Fruit fly (Drosophila melanogaster) whole organism, embryonic: ENCODE measurements around the gene CAH3.

Experiments
- Ada2b ChIP-seq: fragments of 200-800 bp; sonication (Bioruptor generic); IDR thresholded peaks from 2 replicates; pipeline ENCODE4 v1.3.6; 2022; ENCODE audit warnings: missing biosample characterization, missing genetic modification characterization
- Bgb ChIP-seq: fragments of 200-800 bp; sonication (Bioruptor generic); IDR thresholded peaks from 2 replicates; pipeline ENCODE4 v1.3.6; 2022; ENCODE audit warnings: missing biosample characterization, missing genetic modification characterization; ENCODE audit not compliant: partially characterized antibody
- CG12071 ChIP-seq: fragments of 200-800 bp; sonication (Bioruptor generic); optimal IDR thresholded peaks from 3 replicates; lab custom pipeline; 2018; ENCODE audit warnings: missing biosample characterization, mild to moderate bottlenecking, missing genetic modification characterization
- CG12155 ChIP-seq: fragments of 200-800 bp; sonication (Bioruptor generic); optimal IDR thresholded peaks from 3 replicates; lab custom pipeline; 2016; ENCODE audit warnings: missing biosample characterization, missing genetic modification characterization
- CG1233 ChIP-seq: fragments of 200-800 bp; sonication (Bioruptor generic); optimal IDR thresholded peaks from 4 replicates; lab custom pipeline; 2018; ENCODE audit warnings: missing biosample characterization, mild to moderate bottlenecking, missing genetic modification characterization
- CG14860 ChIP-seq: fragments of 200-800 bp; sonication (Bioruptor generic); IDR thresholded peaks from 3 replicates; pipeline ENCODE4 v1.3.6; 2022; ENCODE audit warnings: missing biosample characterization, missing genetic modification characterization; ENCODE audit not compliant: partially characterized antibody
- CG16813 ChIP-seq: fragments of 200-800 bp; sonication (Bioruptor generic); IDR thresholded peaks from 3 replicates; pipeline ENCODE4 v1.3.6; 2022; ENCODE audit warnings: missing biosample characterization, missing genetic modification characterization; ENCODE audit not compliant: partially characterized antibody
- CG16815 ChIP-seq: fragments of 200-800 bp; sonication (Bioruptor generic); optimal IDR thresholded peaks from 3 replicates; lab custom pipeline; 2017; ENCODE audit warnings: missing biosample characterization, mild to moderate bottlenecking, missing genetic modification characterization
- CG17802 ChIP-seq: fragments of 200-800 bp; sonication (Bioruptor generic); optimal IDR thresholded peaks from 2 replicates; lab custom pipeline; 2018; ENCODE audit warnings: missing biosample characterization, mild to moderate bottlenecking, missing genetic modification characterization, moderate library complexity
- CG17912 ChIP-seq: fragments of 200-800 bp; sonication (Bioruptor generic); optimal IDR thresholded peaks from 2 replicates; lab custom pipeline; 2018; ENCODE audit warnings: missing biosample characterization, mild to moderate bottlenecking, missing genetic modification characterization
- CG18011 ChIP-seq: fragments of 200-800 bp; sonication (Bioruptor generic); optimal IDR thresholded peaks from 2 replicates; lab custom pipeline; 2017; ENCODE audit warnings: missing biosample characterization, missing genetic modification characterization, mild to moderate bottlenecking, moderate library complexity, missing genotype
- CG18599 ChIP-seq: fragments of 200-800 bp; sonication (Bioruptor generic); optimal IDR thresholded peaks from 3 replicates; lab custom pipeline; 2017; ENCODE audit warnings: missing biosample characterization, missing genetic modification characterization, mild to moderate bottlenecking, moderate library complexity, missing genetic modification reagents
- CG2875 ChIP-seq: fragments of 200-800 bp; sonication (Bioruptor generic); optimal IDR thresholded peaks from 2 replicates; lab custom pipeline; 2017; ENCODE audit warnings: missing biosample characterization, mild to moderate bottlenecking, missing genetic modification characterization, missing genetic modification reagents
- CG32532 ChIP-seq: fragments of 200-800 bp; sonication (Bioruptor generic); IDR thresholded peaks from 2 replicates; pipeline ENCODE4 v1.3.6; 2022; ENCODE audit warnings: missing biosample characterization, missing genetic modification characterization
- CG33557 ChIP-seq: fragments of 200-800 bp; sonication (Bioruptor generic); optimal IDR thresholded peaks from 2 replicates; lab custom pipeline; 2019; ENCODE audit warnings: missing biosample characterization, mild to moderate bottlenecking, missing genetic modification characterization, moderate library complexity
- CG34224 ChIP-seq: fragments of 200-800 bp; sonication (Bioruptor generic); IDR thresholded peaks from 3 replicates; pipeline ENCODE4 v1.3.6; 2022; ENCODE audit warnings: missing biosample characterization, missing genetic modification characterization; ENCODE audit not compliant: partially characterized antibody
- CG5245 ChIP-seq: fragments of 200-800 bp; sonication (Bioruptor generic); optimal IDR thresholded peaks from 3 replicates; lab custom pipeline; 2016; ENCODE audit warnings: missing biosample characterization, missing genetic modification characterization
- CG7357 ChIP-seq: fragments of 200-800 bp; sonication (Bioruptor generic); IDR thresholded peaks from 3 replicates; pipeline ENCODE4 v1.3.6; 2022; ENCODE audit warnings: missing biosample characterization, missing genetic modification characterization
- CG8924 ChIP-seq: fragments of 200-800 bp; optimal IDR thresholded peaks from 3 replicates; lab custom pipeline; 2019; ENCODE audit warnings: missing biosample characterization, mild to moderate bottlenecking, missing genetic modification characterization, moderate library complexity
- CG9817 ChIP-seq: fragments of 200-800 bp; sonication (Bioruptor generic); optimal IDR thresholded peaks from 2 replicates; lab custom pipeline; 2018; ENCODE audit warnings: missing biosample characterization, mild to moderate bottlenecking, missing genetic modification characterization, moderate library complexity
- CG9932 ChIP-seq: fragments of 200-800 bp; sonication (Bioruptor generic); IDR thresholded peaks from 2 replicates; pipeline ENCODE4 v1.3.6; 2022; ENCODE audit warnings: missing biosample characterization, missing genetic modification characterization
- Doc2 ChIP-seq: fragments of 200-800 bp; sonication (Bioruptor generic); IDR thresholded peaks from 2 replicates; pipeline ENCODE4 v1.3.6; 2022; ENCODE audit warnings: missing biosample characterization, missing genetic modification characterization
- Ets97D ChIP-seq: fragments of 200-800 bp; sonication (Bioruptor generic); optimal IDR thresholded peaks from 3 replicates; lab custom pipeline; 2016; ENCODE audit warnings: missing biosample characterization, missing genetic modification characterization
- Fer2 ChIP-seq: fragments of 200-800 bp; sonication (Bioruptor generic); optimal IDR thresholded peaks from 2 replicates; lab custom pipeline; 2018; ENCODE audit warnings: missing biosample characterization, mild to moderate bottlenecking, missing genetic modification characterization, moderate library complexity
- Gsc ChIP-seq: fragments of 200-800 bp; sonication (Bioruptor generic); IDR thresholded peaks from 2 replicates; pipeline ENCODE4 v1.3.6; 2022; ENCODE audit warnings: missing biosample characterization, missing genetic modification characterization
- Hr39 ChIP-seq: fragments of >200 bp; optimal IDR thresholded peaks from 2 replicates; lab custom pipeline; 2017
- Mrtf ChIP-seq: fragments of 200-800 bp; sonication (Bioruptor generic); IDR thresholded peaks from 3 replicates; pipeline ENCODE4 v1.3.6; 2022; ENCODE audit warnings: missing biosample characterization, missing genetic modification characterization
- Optix ChIP-seq: fragments of 200-800 bp; sonication (Bioruptor generic); IDR thresholded peaks from 3 replicates; pipeline ENCODE4 v1.3.6; 2022; ENCODE audit warnings: missing biosample characterization, missing genetic modification characterization
- Spps ChIP-seq: fragments of 200-800 bp; sonication (Bioruptor generic); optimal IDR thresholded peaks from 2 replicates; lab custom pipeline; 2018; ENCODE audit warnings: missing biosample characterization, mild to moderate bottlenecking, missing genetic modification characterization
- Vsx1 ChIP-seq: fragments of 200-800 bp; sonication (Bioruptor generic); optimal IDR thresholded peaks from 2 replicates; lab custom pipeline; 2017; ENCODE audit warnings: missing biosample characterization, mild to moderate bottlenecking, missing genetic modification characterization, missing genetic modification reagents
- al ChIP-seq: fragments of 200-800 bp; sonication (Bioruptor generic); IDR thresholded peaks from 2 replicates; pipeline ENCODE4 v1.3.6; 2022; ENCODE audit warnings: missing biosample characterization, missing genetic modification characterization
- bowl ChIP-seq: fragments of 200-800 bp; sonication (Bioruptor generic); IDR thresholded peaks from 2 replicates; pipeline ENCODE4 v1.3.6; 2022; ENCODE audit warnings: missing biosample characterization, missing genetic modification characterization
- crol ChIP-seq: fragments of 200-800 bp; sonication (Bioruptor generic); IDR thresholded peaks from 2 replicates; pipeline ENCODE4 v1.3.6; 2022; ENCODE audit warnings: missing biosample characterization, missing genetic modification characterization
- dpn ChIP-seq, 2 experiments: fragments of 200-800 bp; sonication (Bioruptor generic); optimal IDR thresholded peaks; 3 replicates each; lab custom pipeline; 2016; ENCODE audit warnings: missing biosample characterization in 2 of 2, missing genetic modification characterization in 2 of 2
- eve ChIP-seq, 2 experiments: fragments of >200 bp; optimal IDR thresholded peaks; 2 replicates each; lab custom pipeline; 2017; ENCODE audit warnings: missing biosample characterization in 2 of 2, missing genetic modification characterization in 2 of 2
- gcm2 ChIP-seq: fragments of 200-800 bp; sonication (Bioruptor generic); optimal IDR thresholded peaks from 2 replicates; lab custom pipeline; 2016; ENCODE audit warnings: missing biosample characterization, missing genetic modification characterization
- gsb ChIP-seq: fragments of 200-800 bp; sonication (Bioruptor generic); IDR thresholded peaks from 2 replicates; pipeline ENCODE4 v1.3.6; 2022; ENCODE audit warnings: missing biosample characterization, missing genetic modification characterization
- jumu ChIP-seq: fragments of 200-800 bp; sonication (Bioruptor generic); optimal IDR thresholded peaks from 3 replicates; lab custom pipeline; 2016; ENCODE audit warnings: missing biosample characterization, missing genetic modification characterization
- mirr ChIP-seq: fragments of 200-800 bp; sonication (Bioruptor generic); optimal IDR thresholded peaks from 3 replicates; lab custom pipeline; 2018; ENCODE audit warnings: missing biosample characterization, mild to moderate bottlenecking, missing genetic modification characterization
- mld ChIP-seq: fragments of 200-800 bp; sonication (Bioruptor generic); IDR thresholded peaks from 3 replicates; pipeline ENCODE4 v1.3.6; 2022; ENCODE audit warnings: missing biosample characterization, missing genetic modification characterization; ENCODE audit not compliant: partially characterized antibody
- oc ChIP-seq: fragments of 200-800 bp; sonication (Bioruptor generic); optimal IDR thresholded peaks from 2 replicates; lab custom pipeline; 2018; ENCODE audit warnings: missing biosample characterization, mild to moderate bottlenecking, missing genetic modification characterization, moderate library complexity
- repo ChIP-seq: fragments of 200-800 bp; sonication (Bioruptor generic); optimal IDR thresholded peaks from 2 replicates; lab custom pipeline; 2016; ENCODE audit warnings: missing biosample characterization, missing genetic modification characterization
- shn ChIP-seq: fragments of 200-800 bp; sonication (Bioruptor generic); optimal IDR thresholded peaks from 3 replicates; lab custom pipeline; 2016; ENCODE audit warnings: missing biosample characterization, missing genetic modification characterization
- sima ChIP-seq: fragments of 200-800 bp; sonication (Bioruptor generic); optimal IDR thresholded peaks from 2 replicates; lab custom pipeline; 2016; ENCODE audit warnings: missing biosample characterization, missing genetic modification characterization
- stc ChIP-seq: fragments of 200-800 bp; sonication (Bioruptor generic); IDR thresholded peaks from 2 replicates; pipeline ENCODE4 v1.3.6; 2022; ENCODE audit warnings: missing biosample characterization, missing genetic modification characterization
- tio ChIP-seq: fragments of 200-800 bp; sonication (Bioruptor generic); optimal IDR thresholded peaks from 2 replicates; lab custom pipeline; 2017; ENCODE audit warnings: missing biosample characterization, missing genetic modification characterization, inconsistent platforms
- tna ChIP-seq: fragments of 200-800 bp; sonication (Bioruptor generic); IDR thresholded peaks from 2 replicates; pipeline ENCODE4 v1.3.6; 2022; ENCODE audit warnings: missing biosample characterization, missing genetic modification characterization; ENCODE audit not compliant: partially characterized antibody
- toy ChIP-seq: fragments of 200-800 bp; sonication (Bioruptor generic); IDR thresholded peaks from 2 replicates; pipeline ENCODE4 v1.3.6; 2022; ENCODE audit warnings: missing biosample characterization, missing genetic modification characterization
- trem ChIP-seq: fragments of 200-800 bp; optimal IDR thresholded peaks from 3 replicates; lab custom pipeline; 2019; ENCODE audit warnings: missing biosample characterization, mild to moderate bottlenecking, missing genetic modification characterization, moderate library complexity
- twi ChIP-seq: fragments of 200-800 bp; optimal IDR thresholded peaks from 2 replicates; lab custom pipeline; 2019; ENCODE audit warnings: missing biosample characterization, mild to moderate bottlenecking, missing genetic modification characterization, moderate library complexity
- zfh1 ChIP-seq: fragments of 200-800 bp; sonication (Bioruptor generic); IDR thresholded peaks from 3 replicates; pipeline ENCODE4 v1.3.6; 2022; ENCODE audit warnings: missing biosample characterization, missing genetic modification characterization

The CAH3 gene

DNA sequence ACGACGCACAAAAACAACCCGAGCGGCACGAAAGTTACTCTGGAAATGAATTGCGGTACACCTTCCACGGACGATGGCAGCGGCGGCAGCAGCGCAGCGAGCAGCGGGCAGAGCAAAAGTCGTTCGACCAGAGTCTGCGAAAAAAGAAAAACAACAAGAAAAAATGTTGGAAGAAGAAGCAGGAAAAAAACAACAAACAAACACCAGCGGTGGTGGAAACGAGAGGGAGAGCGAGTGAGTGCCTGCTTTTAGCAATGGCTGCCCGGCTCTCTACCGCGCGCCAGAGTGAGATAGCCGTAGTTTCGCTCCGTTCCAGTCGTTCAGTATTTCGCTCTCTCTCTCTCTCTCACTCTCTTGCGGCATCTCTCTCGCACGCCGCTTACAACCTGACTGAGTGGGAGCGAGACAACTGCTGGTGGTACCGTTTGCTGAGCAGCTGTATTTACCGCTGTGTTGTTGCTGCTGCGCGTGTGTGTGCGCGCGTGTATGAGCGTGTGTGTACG, 30.4 kb upstream of the CAH3 start, which contains the start of gene oc (continued):
- TF ChIP-seq CG9932 (GFP tag; lab: Robert Waterston, UW) (no peak), Optix (GFP tag; lab: Robert Waterston, UW) (no peak), CG18599 (GFP tag; lab: Kevin White, UChicago) (no peak), gcm2 (GFP tag; lab: Kevin White, UChicago) (no peak), jumu (GFP tag; lab: Kevin White, UChicago) (no peak), oc (peak; percentile 88), al (GFP tag; lab: Robert Waterston, UW) (no peak), CG33557 (peak; percentile 7), Doc2 (no peak), toy (GFP tag; lab: Robert Waterston, UW) (no peak), CG16815 (GFP tag; lab: Kevin White, UChicago) (no peak), trem (tag; lab: Kevin White, UChicago) (peak; percentile 5), CG17802 (tag; lab: Kevin White, UChicago) (no peak), Spps (no peak), CG8924 (tag; lab: Kevin White, UChicago) (peak; percentile 68), Vsx1 (no peak), CG17912 (GFP tag; lab: Kevin White, UChicago) (no peak), stc (GFP tag; lab: Robert Waterston, UW) (no peak), zfh1 (GFP tag; lab: Robert Waterston, UW) (no peak), CG5245 (GFP tag; lab: Kevin White, UChicago) (no peak), CG16813 (peak; percentile 37; the same call in 1 of the 3 replicates), Hr39 (lab: Kevin White, UChicago) (peak; percentile 94), bowl (GFP tag; lab: Robert Waterston, UW) (no peak), eve (GFP tag; optimal IDR thresholded peaks at IDR 0.05; lab: Kevin White, UChicago) (no peak), tna (GFP tag; lab: Robert Waterston, UW) (no peak), mirr (GFP tag; lab: Kevin White, UChicago) (peak; percentile 20), Gsc (GFP tag; lab: Robert Waterston, UW) (no peak), Ada2b (GFP tag; lab: Robert Waterston, UW) (no peak), crol (GFP tag; lab: Robert Waterston, UW) (peak; percentile 75), mld (GFP tag; lab: Robert Waterston, UW) (no peak), dpn (GFP tag; optimal IDR thresholded peaks at IDR 0.05; lab: Kevin White, UChicago) (no peak), CG1233 (GFP tag; lab: Kevin White, UChicago) (no peak), CG12155 (peak; percentile 66), CG34224 (GFP tag; lab: Robert Waterston, UW) (peak; percentile 10; the same call in 1 of the 3 replicates), Fer2 (no peak), Bgb (GFP tag; lab: Robert Waterston, UW) (peak; percentile 26; the same call in 1 of the 2 replicates), CG9817 (no peak), CG18011 (GFP tag; lab: Kevin White, UChicago) (no peak), CG7357 (GFP tag; lab: Robert Waterston, UW) (no peak), CG2875 (GFP tag; lab: Kevin White, UChicago) (no peak), shn (GFP tag; lab: Kevin White, UChicago) (no peak), tio (GFP tag; lab: Kevin White, UChicago) (no peak), CG12071 (GFP tag; lab: Kevin White, UChicago) (no peak), Mrtf (GFP tag; lab: Robert Waterston, UW) (no peak), repo (GFP tag; lab: Kevin White, UChicago) (peak; percentile 19), twi (tag; lab: Kevin White, UChicago) (peak; percentile 78), gsb (GFP tag; lab: Robert Waterston, UW) (no peak), sima (GFP tag; lab: Kevin White, UChicago) (no peak), Ets97D (GFP tag; lab: Kevin White, UChicago) (no peak), CG32532 (GFP tag; lab: Robert Waterston, UW) (no peak; the same call in 1 of the 2 replicates), CG14860 (GFP tag; lab: Robert Waterston, UW) (no peak)
